Fruit fly (Drosophila melanogaster) whole organism, wandering third instar larva: ENCODE measurements around the gene RhoGAP5A.
A peak's percentile ranks its signal among the peaks of the same experiment; 100 is the strongest.

Source experiments
- CG9705 ChIP-seq: fragments of 200-800 bp; sonication (Bioruptor generic); optimal IDR thresholded peaks from 2 replicates; lab custom pipeline; 2018; ENCODE audit warnings: missing biosample characterization, mild to moderate bottlenecking, missing genetic modification characterization
- CrebA ChIP-seq: fragments of 200-800 bp; sonication (Bioruptor generic); optimal IDR thresholded peaks from 2 replicates; lab custom pipeline; 2016; ENCODE audit warnings: missing biosample characterization, mild to moderate bottlenecking, missing genetic modification characterization, borderline replicate concordance
- Dfd ChIP-seq: fragments of >200 bp; optimal IDR thresholded peaks from 2 replicates; lab custom pipeline; 2017; ENCODE audit warnings: missing biosample characterization, missing genetic modification characterization
- Dif ChIP-seq: fragments of 200-275, 200-300 bp; sonication (Bioruptor generic); optimal IDR thresholded peaks from 2 replicates; lab custom pipeline; 2018; ENCODE audit warnings: missing biosample characterization, missing genetic modification characterization; ENCODE audit not compliant: partially characterized antibody
- GATAd ChIP-seq: sonication (Bioruptor generic); optimal IDR thresholded peaks from 2 replicates; lab custom pipeline; 2016; ENCODE audit warnings: missing biosample characterization, missing genetic modification characterization
- HLH106 ChIP-seq: fragments of 200-800 bp; optimal IDR thresholded peaks from 3 replicates; lab custom pipeline; 2019; ENCODE audit warnings: missing biosample characterization, mild to moderate bottlenecking, missing genetic modification characterization, moderate library complexity
- Hr78 ChIP-seq: fragments of >200 bp; optimal IDR thresholded peaks from 2 replicates; lab custom pipeline; 2017; ENCODE audit warnings: missing biosample characterization, missing genetic modification characterization
- Hr83 ChIP-seq: fragments of 200-300 bp; sonication (Bioruptor generic); optimal IDR thresholded peaks from 2 replicates; lab custom pipeline; 2016; ENCODE audit warnings: missing biosample characterization, mild to moderate bottlenecking, missing genetic modification characterization, moderate library complexity; ENCODE audit not compliant: poor library complexity, severe bottlenecking
- Jra ChIP-seq: sonication (Bioruptor generic); optimal IDR thresholded peaks from 2 replicates; lab custom pipeline; 2016; ENCODE audit warnings: missing biosample characterization, missing genetic modification characterization
- Mio ChIP-seq: sonication (Bioruptor generic); optimal IDR thresholded peaks from 2 replicates; lab custom pipeline; 2016; ENCODE audit warnings: missing biosample characterization, missing genetic modification characterization
- N ChIP-seq: fragments of >200 bp; optimal IDR thresholded peaks from 2 replicates; lab custom pipeline; 2018; ENCODE audit warnings: missing biosample characterization, missing external identifiers, missing genetic modification characterization
- Rel ChIP-seq, 2 experiments: fragments of 200-800 bp; sonication (Bioruptor generic) in 1 of 2; optimal IDR thresholded peaks; 2 replicates in 1 of 2; 3 replicates in 1 of 2; lab custom pipeline; 2016 to 2019; ENCODE audit warnings: mild to moderate bottlenecking in 2 of 2, missing biosample characterization in 2 of 2, missing genetic modification characterization in 2 of 2, moderate library complexity in 1 of 2
- Vsx2 ChIP-seq: fragments of 200-300, 225-300 bp; sonication (Bioruptor generic); optimal IDR thresholded peaks from 2 replicates; lab custom pipeline; 2018; ENCODE audit warnings: missing biosample characterization, missing genetic modification characterization; ENCODE audit not compliant: partially characterized antibody
- br ChIP-seq: fragments of 200-800 bp; sonication (Bioruptor generic); optimal IDR thresholded peaks from 2 replicates; lab custom pipeline; 2016; ENCODE audit warnings: missing biosample characterization, missing genetic modification characterization
- dmrt93B ChIP-seq: fragments of 200-800 bp; sonication (Bioruptor generic); optimal IDR thresholded peaks from 2 replicates; lab custom pipeline; 2018; ENCODE audit warnings: missing biosample characterization, mild to moderate bottlenecking, missing genetic modification characterization
- dsf ChIP-seq: sonication (Bioruptor generic); optimal IDR thresholded peaks from 2 replicates; lab custom pipeline; 2016; ENCODE audit warnings: missing biosample characterization, missing genetic modification characterization, borderline replicate concordance
- ey ChIP-seq: fragments of 200-800 bp; sonication (Bioruptor generic); optimal IDR thresholded peaks from 2 replicates; lab custom pipeline; 2016; ENCODE audit warnings: missing biosample characterization, missing genetic modification characterization
- foxo ChIP-seq, 2 experiments: fragments of 200-800 bp; sonication (Bioruptor generic); optimal IDR thresholded peaks; 2 replicates in 1 of 2; 3 replicates in 1 of 2; lab custom pipeline; 2016 to 2017; ENCODE audit warnings: missing biosample characterization in 2 of 2, missing genetic modification characterization in 2 of 2
- pan ChIP-seq: fragments of >200 bp; optimal IDR thresholded peaks from 2 replicates; lab custom pipeline; 2017
- psq ChIP-seq: fragments of 200-800 bp; sonication (Bioruptor generic); optimal IDR thresholded peaks from 3 replicates; lab custom pipeline; 2017; ENCODE audit warnings: missing biosample characterization, mild to moderate bottlenecking, missing genetic modification characterization, moderate library complexity
- rgr ChIP-seq: fragments of 200-800 bp; sonication (Bioruptor generic); optimal IDR thresholded peaks from 3 replicates; lab custom pipeline; 2016; ENCODE audit warnings: missing biosample characterization, mild to moderate bottlenecking, missing genetic modification characterization
- sage ChIP-seq: fragments of 200-800 bp; sonication (Bioruptor generic); optimal IDR thresholded peaks from 2 replicates; lab custom pipeline; 2016; ENCODE audit warnings: missing biosample characterization, mild to moderate bottlenecking, missing genetic modification characterization
- tai ChIP-seq: sonication (Bioruptor generic); optimal IDR thresholded peaks from 2 replicates; lab custom pipeline; 2016; ENCODE audit warnings: missing biosample characterization, missing genetic modification characterization
- usp ChIP-seq: fragments of >200 bp; optimal IDR thresholded peaks from 2 replicates; lab custom pipeline; 2017; ENCODE audit warnings: missing biosample characterization, missing genetic modification characterization

RhoGAP5A gene

dm6 chrX:5596554-5596953 lies 22.1 kb downstream of the RhoGAP5A start:
- TF ChIP-seq foxo (GFP tag; optimal IDR thresholded peaks at IDR 0.05; lab: Kevin White, UChicago) (no peak), Jra (no peak)

- TF ChIP-seq Dfd (GFP tag; lab: Kevin White, UChicago) = no peak
- peak; percentile 49 for TF ChIP-seq N (GFP tag; lab: Kevin White, UChicago)
- TF ChIP-seq Jra = no peak
Observed at dm6 chrX:5593868-5594267, 24.7 kb downstream of the RhoGAP5A start, which contains the start of gene Vsx1. Gene Vsx1, plus strand, starts transcription at chrX:5594255.

dm6 chrX:5589990-5590389 lies 28.6 kb downstream of the RhoGAP5A start:
- TF ChIP-seq Hr83 (GFP tag; lab: Kevin White, UChicago) (no peak), sage (GFP tag; lab: Kevin White, UChicago) (no peak), Dif (GFP tag; lab: Kevin White, UChicago) (no peak), CrebA (no peak), CG9705 (GFP tag; lab: Kevin White, UChicago) (no peak), foxo (GFP tag; optimal IDR thresholded peaks at IDR 0.05; lab: Kevin White, UChicago) (no peak), Dfd (GFP tag; lab: Kevin White, UChicago) (no peak), rgr (GFP tag; lab: Kevin White, UChicago) (no peak), Vsx2 (GFP tag; lab: Kevin White, UChicago) (no peak), dsf (GFP tag; lab: Kevin White, UChicago) (no peak), br (GFP tag; lab: Kevin White, UChicago) (no peak), Hr78 (GFP tag; lab: Kevin White, UChicago) (no peak), dmrt93B (GFP tag; lab: Kevin White, UChicago) (no peak), GATAd (no peak), HLH106 (tag; lab: Kevin White, UChicago) (no peak)

- TF ChIP-seq tai (GFP tag; lab: Kevin White, UChicago) = no peak
- TF ChIP-seq psq = no peak
- TF ChIP-seq Rel (GFP tag; optimal IDR thresholded peaks at IDR 0.05; lab: Kevin White, UChicago) = no peak
- TF ChIP-seq Rel (tag; optimal IDR thresholded peaks at IDR 0.05; lab: Kevin White, UChicago) = no peak
Observed at dm6 chrX:5588454-5588853, 30.2 kb downstream of the RhoGAP5A start.

dm6 chrX:5587023-5587422 lies 31.6 kb downstream of the RhoGAP5A start:
- TF ChIP-seq Hr83 (GFP tag; lab: Kevin White, UChicago) = no peak
- TF ChIP-seq Jra = no peak
- peak; percentile 77 for TF ChIP-seq Dfd (GFP tag; lab: Kevin White, UChicago)
- TF ChIP-seq Mio (GFP tag; lab: Kevin White, UChicago) = no peak
- no peak for TF ChIP-seq usp (GFP tag; lab: Kevin White, UChicago)
- TF ChIP-seq ey (GFP tag; lab: Kevin White, UChicago) = no peak

dm6 chrX:5579484-5579883 lies 39.1 kb downstream of the RhoGAP5A start:
- TF ChIP-seq Vsx2 (GFP tag; lab: Kevin White, UChicago) (peak; percentile 26), HLH106 (tag; lab: Kevin White, UChicago) (no peak), Rel (GFP tag; optimal IDR thresholded peaks at IDR 0.05; lab: Kevin White, UChicago) (no peak), Rel (tag; optimal IDR thresholded peaks at IDR 0.05; lab: Kevin White, UChicago) (no peak), pan (lab: Kevin White, UChicago) (no peak)
